Worm (Caenorhabditis elegans): ENCODE data around the gene M163.5.

DNA sequence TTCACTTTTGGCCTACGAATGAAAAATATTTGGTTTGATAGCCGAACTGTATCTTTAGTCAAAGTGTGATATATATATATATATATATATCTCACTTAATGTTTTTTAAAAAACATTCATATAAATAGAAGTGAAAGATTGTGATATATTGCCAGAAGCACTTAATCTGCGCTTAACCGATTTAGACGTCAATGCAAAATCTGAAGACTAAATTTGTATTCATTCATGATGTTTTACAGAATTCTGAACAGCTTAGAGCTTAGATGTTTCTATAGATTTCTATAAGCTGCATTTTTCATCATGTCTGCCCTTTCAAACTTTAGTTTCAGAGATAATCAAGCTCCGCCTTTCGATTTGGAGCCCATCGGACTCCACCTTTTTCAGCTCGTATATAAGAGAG lies 31.5 kb upstream of the M163.5 start, which contains the start of gene F23D12.3:
- TF ChIP-seq mep-1 (tag; optimal IDR thresholded peaks at IDR 0.05) (no peak), snpc-4 (tag; optimal IDR thresholded peaks at IDR 0.05) (no peak), elt-3 (tag; optimal IDR thresholded peaks at IDR 0.05) (no peak)
